Worm (Caenorhabditis elegans) whole organism, L2 larva: ENCODE data around the gene nspg-13.
A peak's percentile ranks its signal among the peaks of the same experiment; 100 is the strongest.

Experiments
- C34F6.9 ChIP-seq: fragments of 150-350 bp; optimal IDR thresholded peaks from 2 replicates; lab custom pipeline; 2014; ENCODE audit warnings: missing biosample characterization, missing genetic modification characterization
- F13H6.1 ChIP-seq: sonication (generic microtip); optimal IDR thresholded peaks from 2 replicates; lab custom pipeline; 2016; ENCODE audit warnings: missing genetic modification characterization, missing compliant biosample characterization
- R02D3.7 ChIP-seq: fragments of 150-350 bp; optimal IDR thresholded peaks from 2 replicates; lab custom pipeline; 2014; ENCODE audit warnings: missing biosample characterization, missing genetic modification characterization
- Y55F3AM.14 ChIP-seq: fragments of 200-800 bp; sonication (Bioruptor generic); optimal IDR thresholded peaks from 2 replicates; lab custom pipeline; 2018; ENCODE audit warnings: mild to moderate bottlenecking, missing genetic modification characterization, missing compliant biosample characterization
- ZK546.5 ChIP-seq: sonication (generic microtip); optimal IDR thresholded peaks from 2 replicates; lab custom pipeline; 2017; ENCODE audit warnings: missing biosample characterization, missing genetic modification characterization
- aly-2 ChIP-seq: fragments of 150-350 bp; optimal IDR thresholded peaks from 2 replicates; lab custom pipeline; 2014; ENCODE audit warnings: missing biosample characterization, missing genetic modification characterization
- ama-1 ChIP-seq: fragments of 150-350 bp; optimal IDR thresholded peaks from 2 replicates; lab custom pipeline; 2018; ENCODE audit warnings: inconsistent platforms
- blmp-1 ChIP-seq: sonication (generic microtip); optimal IDR thresholded peaks from 2 replicates; lab custom pipeline; 2017; ENCODE audit warnings: missing genetic modification characterization, mild to moderate bottlenecking, missing compliant biosample characterization, antibody characterized with exemption, moderate library complexity; ENCODE audit not compliant: insufficient read depth
- ceh-16 ChIP-seq: fragments of 150-350 bp; optimal IDR thresholded peaks from 2 replicates; lab custom pipeline; 2014; ENCODE audit warnings: missing biosample characterization, missing genetic modification characterization
- crh-2 ChIP-seq: sonication (generic microtip); optimal IDR thresholded peaks from 2 replicates; lab custom pipeline; 2017; ENCODE audit warnings: missing biosample characterization, missing genetic modification characterization
- elt-1 ChIP-seq: fragments of 150-350 bp; optimal IDR thresholded peaks from 2 replicates; lab custom pipeline; 2014; ENCODE audit warnings: missing biosample characterization, missing genetic modification characterization
- fos-1 ChIP-seq: fragments of 150-350 bp; optimal IDR thresholded peaks from 2 replicates; lab custom pipeline; 2014; ENCODE audit warnings: missing biosample characterization, missing genetic modification characterization
- gmeb-1 ChIP-seq: fragments of 150-350 bp; optimal IDR thresholded peaks from 2 replicates; lab custom pipeline; 2014; ENCODE audit warnings: missing biosample characterization, missing genetic modification characterization
- lin-11 ChIP-seq: fragments of 150-350 bp; sonication (generic microtip); optimal IDR thresholded peaks from 2 replicates; lab custom pipeline; 2014; ENCODE audit warnings: missing biosample characterization, missing genetic modification characterization, inconsistent platforms, mixed read lengths
- lin-13 ChIP-seq: fragments of 150-350 bp; optimal IDR thresholded peaks from 2 replicates; lab custom pipeline; 2014; ENCODE audit warnings: missing biosample characterization, missing genetic modification reagents, missing genetic modification characterization
- lsy-2 ChIP-seq, 2 experiments: fragments of 150-350 bp in 1 of 2; sonication (generic microtip) in 1 of 2; optimal IDR thresholded peaks; 2 replicates each; lab custom pipeline; 2014 to 2017; ENCODE audit warnings: missing biosample characterization in 2 of 2, missing genetic modification characterization in 2 of 2
- nhr-10 ChIP-seq: sonication (generic microtip); optimal IDR thresholded peaks from 2 replicates; lab custom pipeline; 2017; ENCODE audit warnings: missing biosample characterization, missing genetic modification characterization
- nhr-11 ChIP-seq: fragments of 150-350 bp; optimal IDR thresholded peaks from 2 replicates; lab custom pipeline; 2014; ENCODE audit warnings: missing biosample characterization, missing genetic modification characterization
- nhr-12 ChIP-seq: fragments of 150-350 bp; optimal IDR thresholded peaks from 2 replicates; lab custom pipeline; 2014; ENCODE audit warnings: missing biosample characterization, missing genetic modification characterization
- nhr-129 ChIP-seq: fragments of 150-350 bp; optimal IDR thresholded peaks from 2 replicates; lab custom pipeline; 2014; ENCODE audit warnings: missing biosample characterization, missing genetic modification characterization
- nhr-23 ChIP-seq: fragments of 150-350 bp; optimal IDR thresholded peaks from 2 replicates; lab custom pipeline; 2014; ENCODE audit warnings: missing biosample characterization, missing genetic modification reagents, missing genetic modification characterization
- nhr-25 ChIP-seq: fragments of 150-350 bp; sonication (generic microtip); optimal IDR thresholded peaks from 3 replicates; lab custom pipeline; 2014; ENCODE audit warnings: missing biosample characterization, missing genetic modification characterization
- sma-3 ChIP-seq: sonication (generic microtip); optimal IDR thresholded peaks from 2 replicates; lab custom pipeline; 2016; ENCODE audit warnings: missing genetic modification reagents, missing genetic modification characterization, missing compliant biosample characterization
- sma-9 ChIP-seq, 2 experiments: fragments of 150-350 bp in 1 of 2; sonication (generic microtip) in 1 of 2; optimal IDR thresholded peaks; 2 replicates each; lab custom pipeline; 2014 to 2016; ENCODE audit warnings: missing genetic modification characterization in 2 of 2, mild to moderate bottlenecking in 1 of 2, missing biosample characterization in 1 of 2, missing compliant biosample characterization in 1 of 2, missing genetic modification reagents in 1 of 2, moderate library complexity in 1 of 2
- snpc-4 ChIP-seq: fragments of 150-350 bp; optimal IDR thresholded peaks from 2 replicates; lab custom pipeline; 2014; ENCODE audit warnings: missing biosample characterization, missing genetic modification characterization
- unc-39 ChIP-seq: fragments of 150-350 bp; optimal IDR thresholded peaks from 2 replicates; lab custom pipeline; 2014; ENCODE audit warnings: missing biosample characterization, missing genetic modification characterization
- unc-55 ChIP-seq: fragments of 150-350 bp; sonication (generic microtip); optimal IDR thresholded peaks from 3 replicates; lab custom pipeline; 2014; ENCODE audit warnings: missing biosample characterization, missing genetic modification reagents, missing genetic modification characterization
- zag-1 ChIP-seq: fragments of 150-350 bp; optimal IDR thresholded peaks from 2 replicates; lab custom pipeline; 2014; ENCODE audit warnings: missing biosample characterization, missing genetic modification characterization
- ztf-1 ChIP-seq: fragments of 200-800 bp; sonication (Bioruptor generic); conservative IDR thresholded peaks from 2 replicates; pipeline ENCODE4 v1.3.6; 2022; ENCODE audit warnings: missing genetic modification characterization, missing compliant biosample characterization

nspg-13 gene

ce11 chrX:5254894-5255293 lies at the start of gene nspg-13:
nspg-13 (plus strand) TSS chrX:5255194.
- TF ChIP-seq nhr-12 (tag; lab: Kevin White, UChicago) (no peak), sma-3 (no peak), ztf-1 (GFP tag; lab: Robert Waterston, UW) (no peak), unc-39 (no peak), lin-11 (tag; lab: Kevin White, UChicago) (no peak), lin-13 (GFP tag; lab: Kevin White, UChicago) (no peak), snpc-4 (tag; lab: Kevin White, UChicago) (no peak), crh-2 (tag; lab: Kevin White, UChicago) (no peak), sma-9 (GFP tag; optimal IDR thresholded peaks at IDR 0.05; lab: Kevin White, UChicago) (no peak), sma-9 (tag; optimal IDR thresholded peaks at IDR 0.05; lab: Kevin White, UChicago) (no peak)

- TF ChIP-seq ceh-16 (tag; lab: Kevin White, UChicago) (no peak), ZK546.5 (tag; lab: Kevin White, UChicago) (no peak), fos-1 (tag; lab: Kevin White, UChicago) (no peak), ama-1 (lab: Kevin White, UChicago) (no peak), lin-13 (GFP tag; lab: Kevin White, UChicago) (no peak), nhr-10 (tag; lab: Kevin White, UChicago) (no peak), elt-1 (tag; lab: Kevin White, UChicago) (no peak), lin-11 (tag; lab: Kevin White, UChicago) (no peak), nhr-23 (no peak), nhr-11 (tag; lab: Kevin White, UChicago) (no peak), sma-9 (GFP tag; optimal IDR thresholded peaks at IDR 0.05; lab: Kevin White, UChicago) (peak; percentile 18), sma-9 (tag; optimal IDR thresholded peaks at IDR 0.05; lab: Kevin White, UChicago) (no peak), R02D3.7 (no peak), gmeb-1 (tag; lab: Kevin White, UChicago) (no peak), ztf-1 (GFP tag; lab: Robert Waterston, UW) (no peak), aly-2 (no peak), nhr-129 (tag; lab: Kevin White, UChicago) (peak; percentile 22), unc-55 (GFP tag; lab: Kevin White, UChicago) (no peak)
These were observed 49.4 kb upstream of the nspg-13 start, which contains the start of gene H28G03.2 for ce11 chrX:5205561-5205960. H28G03.2 (plus strand) TSS chrX:5205760.

ce11 chrX:5207819-5208218 lies 47.2 kb upstream of the nspg-13 start:
- no peak for TF ChIP-seq ama-1 (lab: Kevin White, UChicago)
- peak; percentile 14 for TF ChIP-seq fos-1 (tag; lab: Kevin White, UChicago)
- peak; percentile 13 for TF ChIP-seq crh-2 (tag; lab: Kevin White, UChicago)
- TF ChIP-seq, all 48 proteins: peak for 2

ce11 chrX:5208326-5208725 lies 46.7 kb upstream of the nspg-13 start:
- TF ChIP-seq unc-55 (GFP tag; lab: Kevin White, UChicago) (no peak), C34F6.9 (tag; lab: Kevin White, UChicago) (no peak), lin-11 (tag; lab: Kevin White, UChicago) (no peak), nhr-129 (tag; lab: Kevin White, UChicago) (peak; percentile 22), sma-9 (GFP tag; optimal IDR thresholded peaks at IDR 0.05; lab: Kevin White, UChicago) (no peak), sma-9 (tag; optimal IDR thresholded peaks at IDR 0.05; lab: Kevin White, UChicago) (no peak), lsy-2 (tag; optimal IDR thresholded peaks at IDR 0.05; lab: Kevin White, UChicago) (peak in 1 of 2 experiments; percentile 8), F13H6.1 (tag; lab: Kevin White, UChicago) (peak; percentile 71), ama-1 (lab: Kevin White, UChicago) (no peak)
- TF ChIP-seq, all 48 proteins: peak for 3

- TF ChIP-seq nhr-23 (no peak), Y55F3AM.14 (no peak), blmp-1 (tag; lab: Kevin White, UChicago) (peak; percentile 32), sma-9 (GFP tag; optimal IDR thresholded peaks at IDR 0.05; lab: Kevin White, UChicago) (peak; percentile 40), sma-9 (tag; optimal IDR thresholded peaks at IDR 0.05; lab: Kevin White, UChicago) (no peak), fos-1 (tag; lab: Kevin White, UChicago) (peak; percentile 28), aly-2 (no peak)
These were observed 46.2 kb upstream of the nspg-13 start for ce11 chrX:5208831-5209230.

- no peak for TF ChIP-seq zag-1
- TF ChIP-seq nhr-25 (tag; lab: Kevin White, UChicago) = no peak
- TF ChIP-seq gmeb-1 (tag; lab: Kevin White, UChicago) = no peak
- peak in 1 of 2 experiments; percentile 38 for TF ChIP-seq lsy-2 (tag; optimal IDR thresholded peaks at IDR 0.05; lab: Kevin White, UChicago)
- no peak for TF ChIP-seq ceh-16 (tag; lab: Kevin White, UChicago)
- peak; percentile 25 for TF ChIP-seq C34F6.9 (tag; lab: Kevin White, UChicago)
- peak; percentile 59 for TF ChIP-seq F13H6.1 (tag; lab: Kevin White, UChicago)
- TF ChIP-seq, all 48 proteins: peak for 3
These were observed 45.6 kb upstream of the nspg-13 start for ce11 chrX:5209429-5209828.
